Fruit fly (Drosophila melanogaster): Measurements from ENCODE around the gene CG12171.

DNA sequence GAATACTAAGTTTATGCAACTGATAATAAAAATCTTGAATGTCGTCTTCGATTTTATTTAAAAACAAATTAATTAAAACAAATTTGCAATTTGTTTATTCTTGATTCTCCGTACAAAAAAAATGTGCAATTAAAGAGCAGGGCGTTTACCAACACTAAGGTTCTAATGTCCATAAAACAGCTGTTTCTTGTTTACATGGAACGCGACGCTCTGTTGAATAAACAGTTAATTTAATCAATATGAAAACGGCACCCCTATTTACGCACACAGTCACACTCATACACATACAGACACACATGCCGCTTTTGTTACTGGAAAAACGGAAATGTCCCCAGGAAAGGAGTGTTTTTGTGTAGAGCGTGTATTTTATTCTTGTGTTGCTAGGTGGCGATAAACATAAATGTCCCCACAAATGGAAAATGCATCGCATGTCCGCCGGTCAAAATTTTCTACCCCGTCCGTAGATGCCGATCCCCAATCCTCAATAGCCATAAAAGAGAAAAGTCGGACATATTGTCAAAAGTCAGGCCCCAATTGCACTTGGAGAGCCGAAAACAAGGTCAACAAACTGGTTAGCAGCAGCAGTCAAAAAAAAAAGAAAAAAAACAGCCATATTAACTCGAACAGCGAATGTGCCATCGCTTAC is 10.3 kb upstream of the CG12171 start:
- TF ChIP-seq pdm3 (GFP tag; optimal IDR thresholded peaks at IDR 0.05) (peak; percentile 18), Hr39 (GFP tag; optimal IDR thresholded peaks at IDR 0.05) (no peak), CG31627 (GFP tag; optimal IDR thresholded peaks at IDR 0.05) (no peak), Blimp-1 (GFP tag; optimal IDR thresholded peaks at IDR 0.05) (no peak)

Data from whole organism, prepupa.